Worm (Caenorhabditis elegans): ENCODE data around the gene F42G4.5.
"Not testable (repeated sequence)": the region's sequence is repeated elsewhere in the genome, so short reads cannot be mapped to it uniquely, and the experiment has no call there.

F42G4.5 gene

DNA sequence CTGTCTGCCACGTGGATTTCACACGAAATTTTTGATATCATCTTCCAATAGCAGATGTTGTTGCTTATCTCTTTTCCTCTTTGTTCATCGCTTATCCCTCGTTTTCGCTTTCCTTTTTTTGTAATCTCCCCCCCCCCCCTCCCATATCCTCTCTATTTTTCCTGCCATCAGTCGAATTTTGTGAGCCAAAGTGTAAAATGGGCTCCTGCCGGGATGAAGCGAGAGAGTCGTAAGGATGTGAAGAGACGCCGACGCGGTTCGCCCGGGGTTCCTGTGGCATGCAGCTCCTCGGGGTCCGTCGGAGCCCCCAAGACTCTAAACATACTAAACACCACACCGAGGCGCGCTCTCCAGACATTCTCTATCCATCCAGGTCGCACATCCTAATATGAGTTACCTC, 16.7 kb upstream of the F42G4.5 start, which contains the start of gene zyx-1:
Gene zyx-1, plus strand, starts transcription at position 331 of the 400 bp plus-strand sequence.
- TF ChIP-seq dao-5 (tag; optimal IDR thresholded peaks at IDR 0.05) (no peak), him-1 (tag; optimal IDR thresholded peaks at IDR 0.05) (no peak), W03F9.2 (tag; optimal IDR thresholded peaks at IDR 0.05) (no peak)

DNA sequence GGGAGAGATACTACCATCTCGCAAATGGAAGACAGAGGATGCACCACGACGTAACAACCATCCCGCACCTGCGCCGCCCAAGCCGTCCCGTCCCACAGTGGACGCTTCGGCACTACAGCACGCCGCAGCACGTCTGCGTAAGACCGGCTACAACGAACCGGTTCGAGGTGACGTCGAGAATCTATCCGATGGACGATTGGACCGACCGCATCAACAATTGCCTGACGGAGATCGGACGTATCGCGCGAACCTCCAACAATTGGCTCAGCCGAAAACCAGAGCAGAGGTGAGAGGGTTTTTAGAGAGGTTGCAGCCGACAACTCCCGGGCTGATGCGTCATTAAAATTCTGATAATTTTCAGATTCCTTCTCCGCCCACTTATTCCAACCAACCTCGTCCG, 14.1 kb upstream of the F42G4.5 start:
- TF ChIP-seq W03F9.2 (tag; optimal IDR thresholded peaks at IDR 0.05) (no peak), dao-5 (tag; optimal IDR thresholded peaks at IDR 0.05) (no peak), him-1 (tag; optimal IDR thresholded peaks at IDR 0.05) (no peak)

- TF ChIP-seq W03F9.2 (tag; optimal IDR thresholded peaks at IDR 0.05) (no peak), dao-5 (tag; optimal IDR thresholded peaks at IDR 0.05) (no peak), him-1 (tag; optimal IDR thresholded peaks at IDR 0.05) (no peak)
Measured at ce11 chrII:13065251-13065650, 8.0 kb upstream of the F42G4.5 start.

DNA sequence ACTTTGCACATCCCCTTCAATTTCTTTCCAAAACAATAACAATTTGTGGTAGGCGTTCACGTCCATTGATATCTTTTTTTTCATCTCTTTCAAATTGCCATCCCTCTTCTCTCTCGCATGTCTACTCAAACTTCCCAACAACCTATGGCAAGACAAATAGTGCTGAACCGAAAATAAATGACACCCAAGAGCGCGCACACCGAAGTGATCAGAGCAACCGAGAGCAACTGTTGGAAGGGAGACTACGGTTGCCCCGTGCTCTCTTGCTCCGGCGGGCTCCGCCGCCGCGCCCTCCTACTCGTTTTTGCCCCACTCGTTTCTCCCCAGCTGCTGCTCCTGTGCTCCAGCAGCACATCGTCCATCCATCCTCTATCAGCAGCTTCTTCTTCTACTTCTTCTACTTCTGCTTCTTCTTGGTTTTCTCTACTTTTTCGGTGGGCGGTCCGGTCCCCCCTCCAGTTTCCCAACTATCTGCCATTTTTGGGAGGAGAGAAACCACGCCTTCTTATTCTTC, 6.4 kb upstream of the F42G4.5 start:
- TF ChIP-seq him-1 (tag; optimal IDR thresholded peaks at IDR 0.05) (no peak), W03F9.2 (tag; optimal IDR thresholded peaks at IDR 0.05) (no peak), dao-5 (tag; optimal IDR thresholded peaks at IDR 0.05) (no peak)

DNA sequence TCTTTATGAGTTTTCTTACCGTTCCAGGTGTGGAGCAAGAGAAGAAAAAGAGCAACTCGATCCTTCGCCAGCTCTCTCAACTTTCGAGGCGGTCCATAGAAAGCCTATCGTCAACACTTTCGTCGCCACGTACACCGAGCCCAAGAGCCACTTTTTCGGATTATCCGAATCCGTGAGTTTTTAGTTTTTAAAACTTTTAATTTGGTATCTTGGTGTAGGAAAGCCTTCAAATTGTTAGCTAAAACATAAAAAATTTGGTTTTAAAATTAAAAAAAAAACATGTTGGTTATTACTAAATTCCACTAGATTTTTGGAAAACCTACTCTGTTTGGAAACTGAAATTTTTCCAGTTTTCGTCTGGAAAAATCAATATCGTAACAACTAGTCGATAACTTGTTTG, 462 bp downstream of the F42G4.5 start:
- TF ChIP-seq him-1 (tag; optimal IDR thresholded peaks at IDR 0.05): no peak
- no peak for TF ChIP-seq dao-5 (tag; optimal IDR thresholded peaks at IDR 0.05)
- TF ChIP-seq W03F9.2 (tag; optimal IDR thresholded peaks at IDR 0.05): no peak

DNA sequence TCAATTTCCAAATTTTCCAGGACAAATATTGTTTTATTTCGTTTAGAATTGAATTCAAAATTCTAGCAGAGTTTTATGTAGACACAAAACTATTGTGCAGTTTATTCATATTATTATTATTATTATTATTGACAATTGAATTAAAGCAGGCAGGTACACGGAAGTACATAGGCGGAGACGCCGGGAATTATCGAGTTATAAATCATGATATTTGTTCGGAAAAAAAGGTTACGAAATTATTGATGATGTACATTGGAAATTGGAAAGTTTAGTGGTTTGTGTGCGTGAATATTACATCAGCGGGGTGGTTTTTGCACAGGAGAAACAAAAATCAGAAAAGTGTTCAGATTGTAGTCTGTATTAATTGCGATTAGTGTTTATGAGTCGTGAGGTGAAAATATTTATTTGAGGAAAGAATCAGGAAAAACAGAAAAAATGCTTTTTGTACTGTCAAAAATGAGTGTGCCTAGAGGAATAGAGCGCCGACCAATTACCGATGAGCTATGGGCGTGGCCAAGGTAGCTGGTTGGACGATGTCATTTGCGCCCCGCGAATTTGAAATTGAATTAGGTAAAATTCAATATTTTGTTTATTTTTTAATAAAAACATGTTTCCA, 3.1 kb downstream of the F42G4.5 start:
- TF ChIP-seq him-1 (tag; optimal IDR thresholded peaks at IDR 0.05): no peak
- no peak for TF ChIP-seq dao-5 (tag; optimal IDR thresholded peaks at IDR 0.05)
- no peak for TF ChIP-seq W03F9.2 (tag; optimal IDR thresholded peaks at IDR 0.05)

DNA sequence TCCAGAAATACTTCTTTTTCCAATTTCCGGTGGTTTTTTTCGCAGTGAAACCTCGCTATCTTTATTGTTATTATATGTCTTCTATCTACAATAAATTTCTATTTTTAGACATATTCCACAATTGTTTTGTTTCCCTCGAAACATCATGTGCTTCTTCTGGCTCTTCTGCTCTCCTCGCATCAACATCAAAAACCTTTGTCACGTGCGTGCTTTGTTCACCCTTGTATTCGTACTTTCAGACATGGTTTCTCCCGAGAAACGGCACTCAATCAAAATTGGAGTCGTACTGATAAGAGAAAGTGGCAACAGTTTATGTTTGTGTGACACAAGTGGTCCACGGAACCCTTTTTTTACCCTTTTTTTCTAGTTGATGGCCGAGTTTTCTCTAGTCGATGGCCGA, 4.5 kb downstream of the F42G4.5 start:
- no peak for TF ChIP-seq him-1 (tag; optimal IDR thresholded peaks at IDR 0.05)
- TF ChIP-seq dao-5 (tag; optimal IDR thresholded peaks at IDR 0.05): no peak
- no peak for TF ChIP-seq W03F9.2 (tag; optimal IDR thresholded peaks at IDR 0.05)

DNA sequence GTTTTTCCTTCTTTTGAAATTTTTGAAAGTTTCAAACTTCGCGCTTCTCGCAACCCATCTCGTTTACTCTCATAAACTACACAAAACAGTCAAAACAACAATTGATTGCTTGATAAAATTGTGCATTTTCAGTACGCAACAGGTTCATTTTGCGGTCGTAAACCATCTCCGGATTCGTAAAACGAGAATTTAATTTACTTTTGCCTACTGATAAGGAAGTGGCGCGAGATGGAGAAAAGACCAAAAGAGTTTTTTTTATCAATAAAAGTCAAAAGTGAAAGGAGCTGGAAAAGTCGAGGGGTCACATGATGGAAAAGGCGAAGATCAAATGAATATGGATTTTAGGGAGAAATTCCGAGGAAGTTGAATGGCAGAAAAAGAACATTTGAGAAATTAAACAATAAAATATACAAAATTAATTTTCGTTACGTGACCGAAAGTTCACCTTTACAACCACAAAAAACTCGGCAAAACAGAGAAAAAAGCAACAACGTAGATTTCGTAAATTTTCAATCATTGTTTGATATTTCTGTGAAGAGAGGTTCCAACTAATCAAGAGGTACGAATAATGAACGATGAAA, 5.7 kb downstream of the F42G4.5 start, which contains the start of gene F42G4.6:
Gene F42G4.6, plus strand, starts transcription at position 531 of the 581 bp plus-strand sequence.
- no peak for TF ChIP-seq W03F9.2 (tag; optimal IDR thresholded peaks at IDR 0.05)
- TF ChIP-seq dao-5 (tag; optimal IDR thresholded peaks at IDR 0.05): no peak
- TF ChIP-seq him-1 (tag; optimal IDR thresholded peaks at IDR 0.05): no peak

DNA sequence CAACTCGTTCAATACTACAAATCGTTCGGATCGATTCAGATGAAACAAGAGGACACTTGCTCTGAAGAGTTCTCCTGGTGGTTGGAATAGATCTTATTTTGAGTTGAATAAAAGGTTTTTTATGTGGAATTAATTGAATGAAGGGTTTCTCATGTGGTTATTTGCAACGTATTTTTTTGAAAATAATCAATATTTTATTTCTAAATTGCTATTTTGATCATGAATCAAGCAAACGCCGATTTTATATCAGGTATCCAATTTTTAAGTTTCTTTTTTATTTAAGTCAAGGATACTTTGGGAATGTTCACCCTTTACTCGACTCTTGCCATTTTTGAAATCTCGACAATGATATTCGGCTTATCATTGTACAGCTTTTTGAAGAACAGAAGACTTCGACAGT, 7.3 kb downstream of the F42G4.5 start, which contains the start of gene Y81G3A.2:
Gene Y81G3A.2, plus strand, starts transcription at position 301 of the 400 bp plus-strand sequence.
- TF ChIP-seq dao-5, him-1, W03F9.2 (tag; optimal IDR thresholded peaks at IDR 0.05): not testable (repeated sequence)

DNA sequence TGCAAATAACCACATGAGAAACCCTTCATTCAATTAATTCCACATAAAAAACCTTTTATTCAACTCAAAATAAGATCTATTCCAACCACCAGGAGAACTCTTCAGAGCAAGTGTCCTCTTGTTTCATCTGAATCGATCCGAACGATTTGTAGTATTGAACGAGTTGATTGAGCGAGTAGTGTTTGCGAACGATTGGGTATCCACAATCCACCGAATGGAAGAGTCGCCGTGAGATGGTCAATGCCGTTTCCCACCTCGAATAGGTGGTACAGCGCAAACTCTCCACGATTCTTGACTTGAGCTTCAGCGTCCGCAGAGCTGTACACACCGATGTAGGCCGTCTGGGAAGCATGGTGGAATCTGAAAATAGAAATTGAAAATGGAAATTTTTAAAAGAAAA, 9.1 kb downstream of the F42G4.5 start, which contains the start of gene Y81G3A.6:
Gene Y81G3A.6, minus strand, starts transcription at position 101 of the 400 bp plus-strand sequence.
- not testable (repeated sequence) for TF ChIP-seq dao-5, him-1, W03F9.2 (tag; optimal IDR thresholded peaks at IDR 0.05)

DNA sequence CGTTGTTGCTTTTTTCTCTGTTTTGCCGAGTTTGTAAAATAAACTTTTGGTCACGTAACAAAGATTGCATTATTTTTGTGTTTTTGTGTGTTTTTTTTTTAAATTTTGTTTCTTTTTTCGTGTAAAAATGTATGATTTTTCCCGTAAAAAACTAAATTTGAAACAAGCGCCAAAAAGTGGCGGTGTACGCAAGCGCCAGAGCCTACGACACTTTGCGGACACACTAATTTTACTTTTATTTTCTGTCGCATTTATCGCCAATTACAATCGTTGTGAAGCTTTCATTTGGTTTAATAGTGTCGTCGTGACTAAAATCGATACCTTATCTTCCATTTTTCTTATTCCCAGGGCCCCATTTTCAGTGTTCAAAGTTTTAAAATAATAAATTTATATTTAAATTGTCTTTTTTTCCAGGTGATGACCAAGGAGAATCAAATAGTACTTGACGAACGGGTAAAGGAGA, 10.5 kb downstream of the F42G4.5 start, which contains the start of the genes Y81G3A.1 and gcn-2:
Gene Y81G3A.1, minus strand, starts transcription at position 175 of the 463 bp plus-strand sequence.
Gene gcn-2, plus strand, starts transcription at position 413 of the 463 bp plus-strand sequence.
- TF ChIP-seq W03F9.2 (tag; optimal IDR thresholded peaks at IDR 0.05) (no peak), him-1 (tag; optimal IDR thresholded peaks at IDR 0.05) (no peak), dao-5 (tag; optimal IDR thresholded peaks at IDR 0.05) (no peak)

DNA sequence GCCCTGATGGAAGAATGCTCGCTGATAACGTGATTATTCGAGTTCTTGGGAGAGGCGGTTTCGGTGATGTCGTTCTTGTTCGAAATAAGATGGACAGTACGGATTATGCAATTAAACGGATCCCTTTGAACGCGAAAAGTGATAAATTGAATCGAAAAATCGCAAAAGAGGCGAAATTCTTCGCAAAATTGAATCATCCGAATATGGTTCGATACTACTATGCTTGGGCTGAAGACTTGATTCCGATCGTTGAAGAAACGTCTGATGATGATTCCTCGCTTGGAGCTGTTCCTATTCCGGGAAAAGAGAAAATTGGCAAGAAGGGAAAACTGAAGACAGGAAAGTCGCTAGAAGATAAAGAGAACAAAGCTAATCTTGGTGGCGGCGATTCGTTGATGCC, 12.7 kb downstream of the F42G4.5 start:
- no peak for TF ChIP-seq dao-5 (tag; optimal IDR thresholded peaks at IDR 0.05)
- TF ChIP-seq W03F9.2 (tag; optimal IDR thresholded peaks at IDR 0.05): no peak

ce11 chrII:13091123-13091522, 17.8 kb downstream of the F42G4.5 start, which contains the start of gene Y81G3A.4:
Y81G3A.4 (plus strand) TSS chrII:13091423.
- TF ChIP-seq W03F9.2 (tag; optimal IDR thresholded peaks at IDR 0.05) (no peak), him-1 (tag; optimal IDR thresholded peaks at IDR 0.05) (no peak), dao-5 (tag; optimal IDR thresholded peaks at IDR 0.05) (no peak)

DNA sequence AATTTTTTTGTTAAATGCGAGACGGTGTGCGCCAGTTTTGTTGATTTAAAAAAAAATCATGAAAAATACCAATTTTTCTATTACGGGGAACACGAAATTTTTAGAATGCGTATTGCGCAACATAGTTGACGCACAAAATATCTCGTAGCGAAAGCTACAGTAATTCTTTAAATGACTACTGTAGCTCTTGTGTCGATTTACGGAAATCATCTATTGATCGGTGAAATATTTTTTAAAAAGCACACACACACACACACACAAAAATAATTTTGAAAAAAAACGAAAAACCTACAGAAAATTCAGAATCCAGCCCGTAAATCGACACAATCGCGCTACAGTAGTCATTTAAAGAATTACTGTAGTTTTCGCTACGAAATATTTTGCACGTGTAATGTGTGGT, 18.6 kb downstream of the F42G4.5 start:
- no peak for TF ChIP-seq dao-5 (tag; optimal IDR thresholded peaks at IDR 0.05)
- no peak for TF ChIP-seq W03F9.2 (tag; optimal IDR thresholded peaks at IDR 0.05)
- TF ChIP-seq him-1 (tag; optimal IDR thresholded peaks at IDR 0.05): no peak

All from whole organism, L4/young adult.